Fruit fly (Drosophila melanogaster): ENCODE measurements around the gene CG9592.

CG9592 gene

dm6 chr3L:14543971-14544655 lies 26.5 kb downstream of the CG9592 start:
- peak; percentile 36; the same call in 1 of the 2 replicates for TF ChIP-seq CG31441 (GFP tag; IDR thresholded peaks at IDR 0.05)
- TF ChIP-seq CG42726 (GFP tag; IDR thresholded peaks at IDR 0.05; ENCODE audit: partially characterized antibody): no peak
- TF ChIP-seq bowl (GFP tag; IDR thresholded peaks at IDR 0.05): 0 out of 2 replicates have a peak, but pooled peaks have one; percentile 6
- no peak for TF ChIP-seq tx (GFP tag; optimal IDR thresholded peaks at IDR 0.05)
- no peak for TF ChIP-seq Camta (GFP tag; optimal IDR thresholded peaks at IDR 0.05)
- peak; percentile 74 for TF ChIP-seq nom (GFP tag; optimal IDR thresholded peaks at IDR 0.05)
- TF ChIP-seq CG9797 (GFP tag; optimal IDR thresholded peaks at IDR 0.05): no peak
- TF ChIP-seq CG10366 (GFP tag; IDR thresholded peaks at IDR 0.05): no peak
- TF ChIP-seq Xbp1 (GFP tag; optimal IDR thresholded peaks at IDR 0.05): no peak
- 0 out of 2 replicates have a peak, but pooled peaks have one; percentile 23 for TF ChIP-seq CG32767 (GFP tag; IDR thresholded peaks at IDR 0.05)
- peak; percentile 74 for TF ChIP-seq sens (GFP tag)
- no peak for TF ChIP-seq CG10654 (GFP tag; optimal IDR thresholded peaks at IDR 0.05)
- no peak for TF ChIP-seq D (optimal IDR thresholded peaks at IDR 0.05)
- TF ChIP-seq D (GFP tag; optimal IDR thresholded peaks at IDR 0.05): no peak
- no peak for TF ChIP-seq dpn (GFP tag; optimal IDR thresholded peaks at IDR 0.05)
- no peak for TF ChIP-seq eve (GFP tag; optimal IDR thresholded peaks at IDR 0.05)
- no peak for TF ChIP-seq crol (GFP tag; IDR thresholded peaks at IDR 0.05)
- TF ChIP-seq CG10267 (tag; optimal IDR thresholded peaks at IDR 0.05): no peak
- peak; percentile 5 for TF ChIP-seq CG8290 (GFP tag; optimal IDR thresholded peaks at IDR 0.05)
- peak in 1 of 2 experiments; percentile 84 for TF ChIP-seq CG8290 (tag; optimal IDR thresholded peaks at IDR 0.05)
- peak; percentile 94 for TF ChIP-seq sqz (GFP tag; optimal IDR thresholded peaks at IDR 0.05)
- TF ChIP-seq sim (GFP tag; IDR thresholded peaks at IDR 0.05): no peak
- peak; percentile 30 for TF ChIP-seq Asciz (GFP tag; optimal IDR thresholded peaks at IDR 0.05)
- TF ChIP-seq CG8089 (GFP tag; optimal IDR thresholded peaks at IDR 0.05): peak; percentile 13
- TF ChIP-seq dmrt99B (tag; optimal IDR thresholded peaks at IDR 0.05): peak; percentile 20
- peak in 1 of 2 experiments; percentile 67 for TF ChIP-seq Pdp1 (GFP tag; optimal IDR thresholded peaks at IDR 0.05)
- TF ChIP-seq Blimp-1 (GFP tag; optimal IDR thresholded peaks at IDR 0.05): no peak
- TF ChIP-seq ftz-f1 (GFP tag; optimal IDR thresholded peaks at IDR 0.05): no peak
- TF ChIP-seq CG12942 (GFP tag; optimal IDR thresholded peaks at IDR 0.05): no peak
- TF ChIP-seq pho (GFP tag; optimal IDR thresholded peaks at IDR 0.05): no peak
- no peak for TF ChIP-seq CG15696 (tag; optimal IDR thresholded peaks at IDR 0.05)
- TF ChIP-seq ATbp (GFP tag; optimal IDR thresholded peaks at IDR 0.05): peak; percentile 60
- peak; percentile 31 for TF ChIP-seq CG6813 (GFP tag; optimal IDR thresholded peaks at IDR 0.05)
- TF ChIP-seq NFAT (GFP tag; IDR thresholded peaks at IDR 0.05): no peak
- TF ChIP-seq CG2120 (GFP tag; optimal IDR thresholded peaks at IDR 0.05): no peak
- peak; percentile 8 for TF ChIP-seq Fer3 (tag; optimal IDR thresholded peaks at IDR 0.05)
- peak; percentile 50 for TF ChIP-seq CG15514 (GFP tag; optimal IDR thresholded peaks at IDR 0.05)
- TF ChIP-seq tgo (GFP tag; IDR thresholded peaks at IDR 0.05): no peak
- TF ChIP-seq Eip74EF (GFP tag; optimal IDR thresholded peaks at IDR 0.05): no peak
- TF ChIP-seq Hmr (GFP tag; optimal IDR thresholded peaks at IDR 0.05): peak; percentile 33
- TF ChIP-seq wdn (GFP tag; IDR thresholded peaks at IDR 0.05): no peak
- TF ChIP-seq amos (GFP tag; IDR thresholded peaks at IDR 0.05; ENCODE audit: partially characterized antibody): no peak
- TF ChIP-seq CG17912 (GFP tag; optimal IDR thresholded peaks at IDR 0.05): no peak
- TF ChIP-seq CG10147 (GFP tag; optimal IDR thresholded peaks at IDR 0.05): peak; percentile 16
- TF ChIP-seq vvl (GFP tag; IDR thresholded peaks at IDR 0.05): peak; percentile 71
- TF ChIP-seq Jarid2 (GFP tag; optimal IDR thresholded peaks at IDR 0.05): peak; percentile 28
- TF ChIP-seq kni (GFP tag; optimal IDR thresholded peaks at IDR 0.05): peak; percentile 97
- no peak for TF ChIP-seq Spps (tag; optimal IDR thresholded peaks at IDR 0.05)
- TF ChIP-seq nau (GFP tag; optimal IDR thresholded peaks at IDR 0.05): peak; percentile 46

Measured in whole organism, embryonic.